Worm (Caenorhabditis elegans) whole organism, mixed stage, embryonic: ENCODE measurements around the gene C54E10.10.

Source experiments
- blmp-1 ChIP-seq: fragments of 150-350 bp; optimal IDR thresholded peaks from 2 replicates; lab custom pipeline; 2014; ENCODE audit warnings: missing biosample characterization, missing genetic modification characterization
- ceh-39 ChIP-seq: fragments of 150-350 bp; optimal IDR thresholded peaks from 2 replicates; lab custom pipeline; 2014; ENCODE audit warnings: missing biosample characterization, missing genetic modification characterization
- elt-3 ChIP-seq: fragments of 150-350 bp; optimal IDR thresholded peaks from 2 replicates; lab custom pipeline; 2014; ENCODE audit warnings: missing biosample characterization, missing genetic modification characterization
- mab-5 ChIP-seq: fragments of 150-350 bp; optimal IDR thresholded peaks from 2 replicates; lab custom pipeline; 2014; ENCODE audit warnings: missing biosample characterization, missing genetic modification characterization
- nhr-2 ChIP-seq: fragments of 150-350 bp; optimal IDR thresholded peaks from 2 replicates; lab custom pipeline; 2014; ENCODE audit warnings: missing biosample characterization, missing genetic modification characterization
- nhr-237 ChIP-seq: fragments of 150-350 bp; optimal IDR thresholded peaks from 2 replicates; lab custom pipeline; 2014; ENCODE audit warnings: missing biosample characterization, missing genetic modification characterization
- nhr-76 ChIP-seq: sonication (generic microtip); optimal IDR thresholded peaks from 2 replicates; lab custom pipeline; 2017; ENCODE audit warnings: missing biosample characterization, missing genetic modification characterization
- snpc-4 ChIP-seq: fragments of 150-350 bp; optimal IDR thresholded peaks from 2 replicates; lab custom pipeline; 2014; ENCODE audit warnings: missing biosample characterization, missing genetic modification characterization
- unc-62 ChIP-seq: fragments of 150-350 bp; optimal IDR thresholded peaks from 2 replicates; lab custom pipeline; 2014; ENCODE audit warnings: missing biosample characterization, missing genetic modification reagents, missing genetic modification characterization

ce11 chrV:18811360-18811759 is 8.2 kb upstream of the C54E10.10 start, which contains the start of gene C54E10.7:
- TF ChIP-seq unc-62 (GFP tag; lab: Kevin White, UChicago) (no peak), snpc-4 (tag; lab: Kevin White, UChicago) (no peak), nhr-237 (tag; lab: Kevin White, UChicago) (no peak), nhr-76 (no peak), nhr-2 (tag; lab: Kevin White, UChicago) (no peak), mab-5 (tag; lab: Kevin White, UChicago) (no peak), elt-3 (tag; lab: Kevin White, UChicago) (no peak), ceh-39 (tag; lab: Kevin White, UChicago) (no peak), blmp-1 (tag; lab: Kevin White, UChicago) (no peak)
